Fruit fly (Drosophila melanogaster) whole organism, embryonic: ENCODE results near the gene slf.

Experiments
- Abd-B ChIP-seq: fragments of 200-800 bp; sonication (Bioruptor generic); optimal IDR thresholded peaks from 2 replicates; lab custom pipeline; 2018; ENCODE audit warnings: missing biosample characterization, mild to moderate bottlenecking, missing genetic modification characterization, moderate library complexity
- Bteb2 ChIP-seq: fragments of 200-800 bp; sonication (Bioruptor generic); optimal IDR thresholded peaks from 2 replicates; lab custom pipeline; 2016; ENCODE audit warnings: missing biosample characterization, missing genetic modification characterization
- CG1024 ChIP-seq: fragments of 200-800 bp; sonication (Bioruptor generic); IDR thresholded peaks from 2 replicates; pipeline ENCODE4 v1.3.6; 2022; ENCODE audit warnings: missing biosample characterization, missing genetic modification characterization
- CG10274 ChIP-seq: fragments of 200-800 bp; sonication (Bioruptor generic); optimal IDR thresholded peaks from 3 replicates; lab custom pipeline; 2017; ENCODE audit warnings: missing biosample characterization, mild to moderate bottlenecking, missing genetic modification characterization
- CG10366 ChIP-seq: fragments of 200-800 bp; sonication (Bioruptor generic); IDR thresholded peaks from 2 replicates; pipeline ENCODE4 v1.3.6; 2022; ENCODE audit warnings: missing biosample characterization, missing genetic modification characterization
- CG11085 ChIP-seq: fragments of 200-800 bp; sonication (Bioruptor generic); IDR thresholded peaks from 2 replicates; pipeline ENCODE4 v1.3.6; 2022; ENCODE audit warnings: missing biosample characterization, missing genetic modification characterization
- CG12071 ChIP-seq: fragments of 200-800 bp; sonication (Bioruptor generic); optimal IDR thresholded peaks from 3 replicates; lab custom pipeline; 2018; ENCODE audit warnings: missing biosample characterization, mild to moderate bottlenecking, missing genetic modification characterization
- CG15269 ChIP-seq: fragments of 200-800 bp; sonication (Bioruptor generic); optimal IDR thresholded peaks from 2 replicates; lab custom pipeline; 2018; ENCODE audit warnings: missing biosample characterization, mild to moderate bottlenecking, missing genetic modification characterization, moderate library complexity
- CG15601 ChIP-seq: fragments of 200-800 bp; sonication (Bioruptor generic); optimal IDR thresholded peaks from 3 replicates; lab custom pipeline; 2019; ENCODE audit warnings: missing biosample characterization, mild to moderate bottlenecking, missing genetic modification characterization, moderate library complexity
- CG16863 ChIP-seq: fragments of 200-800 bp; sonication (Bioruptor generic); optimal IDR thresholded peaks from 3 replicates; lab custom pipeline; 2016; ENCODE audit warnings: missing biosample characterization, missing genetic modification characterization
- CG18764 ChIP-seq: fragments of 200-800 bp; sonication (Bioruptor generic); optimal IDR thresholded peaks from 3 replicates; lab custom pipeline; 2016; ENCODE audit warnings: missing biosample characterization, missing genetic modification characterization
- CG31388 ChIP-seq: fragments of 200-800 bp; sonication (Bioruptor generic); optimal IDR thresholded peaks from 2 replicates; lab custom pipeline; 2016; ENCODE audit warnings: missing biosample characterization, missing genetic modification characterization
- CG32772 ChIP-seq: fragments of 200-800 bp; sonication (Bioruptor generic); IDR thresholded peaks from 2 replicates; pipeline ENCODE4 v1.3.6; 2022; ENCODE audit warnings: missing biosample characterization, missing genetic modification characterization
- CG4820 ChIP-seq: fragments of 200-800 bp; sonication (Bioruptor generic); optimal IDR thresholded peaks from 3 replicates; lab custom pipeline; 2016; ENCODE audit warnings: missing biosample characterization, missing genetic modification characterization
- CG6254 ChIP-seq: fragments of 200-800 bp; sonication (Bioruptor generic); optimal IDR thresholded peaks from 3 replicates; lab custom pipeline; 2017; ENCODE audit warnings: mild to moderate bottlenecking, missing biosample characterization, missing genetic modification reagents, missing genetic modification characterization
- CG7271 ChIP-seq: fragments of 200-800 bp; sonication (Bioruptor generic); optimal IDR thresholded peaks from 2 replicates; lab custom pipeline; 2018; ENCODE audit warnings: missing biosample characterization, mild to moderate bottlenecking, missing genetic modification characterization, moderate library complexity
- CG7963 ChIP-seq: fragments of 200-800 bp; sonication (Bioruptor generic); IDR thresholded peaks from 3 replicates; pipeline ENCODE4 v1.3.6; 2022; ENCODE audit warnings: missing biosample characterization, missing genetic modification characterization; ENCODE audit not compliant: partially characterized antibody
- CG8388 ChIP-seq: fragments of 200-800 bp; sonication (Bioruptor generic); optimal IDR thresholded peaks from 2 replicates; lab custom pipeline; 2019; ENCODE audit warnings: missing biosample characterization, mild to moderate bottlenecking, missing genetic modification characterization, moderate library complexity
- E2f1 ChIP-seq: fragments of 200-800 bp; sonication (Bioruptor generic); IDR thresholded peaks from 2 replicates; pipeline ENCODE4 v1.3.6; 2022; ENCODE audit warnings: missing biosample characterization, missing genetic modification characterization
- E2f2 ChIP-seq: fragments of 200-800 bp; sonication (Bioruptor generic); IDR thresholded peaks from 2 replicates; pipeline ENCODE4 v1.3.6; 2022; ENCODE audit warnings: missing biosample characterization, missing genetic modification characterization
- HLHmδ ChIP-seq: fragments of 200-800 bp; sonication (Bioruptor generic); optimal IDR thresholded peaks from 2 replicates; lab custom pipeline; 2018; ENCODE audit warnings: missing biosample characterization, mild to moderate bottlenecking, missing genetic modification characterization, moderate library complexity
- Hmr ChIP-seq: fragments of 200-800 bp; sonication (Bioruptor generic); optimal IDR thresholded peaks from 3 replicates; lab custom pipeline; 2017; ENCODE audit warnings: mild to moderate bottlenecking, missing biosample characterization, missing genetic modification reagents, missing genetic modification characterization
- Jarid2 ChIP-seq: fragments of 200-800 bp; sonication (Bioruptor generic); optimal IDR thresholded peaks from 3 replicates; lab custom pipeline; 2017; ENCODE audit warnings: mild to moderate bottlenecking, missing biosample characterization, missing genetic modification reagents, missing genetic modification characterization
- Lim3 ChIP-seq: fragments of 200-800 bp; sonication (Bioruptor generic); IDR thresholded peaks from 2 replicates; pipeline ENCODE4 v1.3.6; 2022; ENCODE audit warnings: missing biosample characterization, missing genetic modification characterization
- Meics ChIP-seq: fragments of 200-800 bp; sonication (Bioruptor generic); optimal IDR thresholded peaks from 2 replicates; lab custom pipeline; 2017; ENCODE audit warnings: missing biosample characterization, mild to moderate bottlenecking, missing genetic modification characterization
- PHDP ChIP-seq: fragments of 200-800 bp; sonication (Bioruptor generic); optimal IDR thresholded peaks from 3 replicates; lab custom pipeline; 2018; ENCODE audit warnings: missing biosample characterization, mild to moderate bottlenecking, missing genetic modification characterization, moderate library complexity
- Pdp1 ChIP-seq, 2 experiments: fragments of 200-800 bp; sonication (Bioruptor generic); optimal IDR thresholded peaks; 3 replicates each; lab custom pipeline; 2016; ENCODE audit warnings: missing biosample characterization in 2 of 2, missing genetic modification characterization in 2 of 2, mild to moderate bottlenecking in 1 of 2, moderate library complexity in 1 of 2
- Rx ChIP-seq: fragments of 200-800 bp; sonication (Bioruptor generic); IDR thresholded peaks from 2 replicates; pipeline ENCODE4 v1.3.6; 2022; ENCODE audit warnings: missing biosample characterization, missing genetic modification characterization
- Sry-δ ChIP-seq: fragments of 200-800 bp; sonication (Bioruptor generic); optimal IDR thresholded peaks from 2 replicates; lab custom pipeline; 2016; ENCODE audit warnings: missing biosample characterization, missing genetic modification characterization
- Ssrp ChIP-seq: fragments of 200-800 bp; sonication (Bioruptor generic); optimal IDR thresholded peaks from 2 replicates; lab custom pipeline; 2018; ENCODE audit warnings: missing biosample characterization, mild to moderate bottlenecking, missing genetic modification characterization, moderate library complexity
- Xbp1 ChIP-seq: fragments of 200-800 bp; sonication (Bioruptor generic); optimal IDR thresholded peaks from 3 replicates; lab custom pipeline; 2016; ENCODE audit warnings: missing biosample characterization, mild to moderate bottlenecking, missing genetic modification characterization
- ac ChIP-seq: fragments of 200-800 bp; sonication (Bioruptor generic); optimal IDR thresholded peaks from 3 replicates; lab custom pipeline; 2017; ENCODE audit warnings: missing biosample characterization, mild to moderate bottlenecking, missing genetic modification characterization
- cad ChIP-seq: fragments of >200 bp; optimal IDR thresholded peaks from 2 replicates; lab custom pipeline; 2017; ENCODE audit warnings: missing biosample characterization, missing genetic modification characterization
- caup ChIP-seq: fragments of 200-800 bp; sonication (Bioruptor generic); optimal IDR thresholded peaks from 3 replicates; lab custom pipeline; 2017; ENCODE audit warnings: missing biosample characterization, mild to moderate bottlenecking, missing genetic modification characterization, moderate library complexity; ENCODE audit not compliant: severe bottlenecking
- chn ChIP-seq: fragments of 200-800 bp; sonication (Bioruptor generic); optimal IDR thresholded peaks from 2 replicates; lab custom pipeline; 2016; ENCODE audit warnings: missing biosample characterization, missing genetic modification characterization
- fu2 ChIP-seq: fragments of 200-800 bp; sonication (Bioruptor generic); optimal IDR thresholded peaks from 2 replicates; lab custom pipeline; 2016; ENCODE audit warnings: missing biosample characterization, missing genetic modification characterization
- gfzf ChIP-seq: fragments of 200-800 bp; sonication (Bioruptor generic); optimal IDR thresholded peaks from 2 replicates; lab custom pipeline; 2016; ENCODE audit warnings: missing biosample characterization, mild to moderate bottlenecking, missing genetic modification characterization, moderate library complexity
- hbn ChIP-seq: fragments of 200-800 bp; sonication (Bioruptor generic); IDR thresholded peaks from 2 replicates; pipeline ENCODE4 v1.3.6; 2022; ENCODE audit warnings: missing biosample characterization, missing genetic modification characterization; ENCODE audit not compliant: partially characterized antibody
- hth ChIP-seq: fragments of >200 bp; optimal IDR thresholded peaks from 2 replicates; lab custom pipeline; 2017; ENCODE audit warnings: inconsistent platforms
- inv ChIP-seq: fragments of 200-800 bp; sonication (Bioruptor generic); IDR thresholded peaks from 2 replicates; pipeline ENCODE4 v1.3.6; 2022; ENCODE audit warnings: missing biosample characterization, missing genetic modification characterization; ENCODE audit not compliant: partially characterized antibody
- lov ChIP-seq, 2 experiments: fragments of 200-800 bp in 1 of 2; fragments of >200 bp in 1 of 2; sonication (Bioruptor generic) in 1 of 2; IDR thresholded peaks in 1 of 2; optimal IDR thresholded peaks in 1 of 2; 2 replicates in 1 of 2; 3 replicates in 1 of 2; pipeline versions ENCODE4 v1.3.6 to Lab custom; 2017 to 2022; ENCODE audit warnings: missing biosample characterization in 1 of 2, missing genetic modification characterization in 1 of 2
- mam ChIP-seq: fragments of 200-800 bp; sonication (Bioruptor generic); optimal IDR thresholded peaks from 3 replicates; lab custom pipeline; 2016; ENCODE audit warnings: missing biosample characterization, missing genetic modification characterization
- sens ChIP-seq: fragments of 200-800 bp; sonication (Bioruptor generic); peaks from one replicate; lab custom pipeline; 2016; ENCODE audit warnings: missing biosample characterization, missing genetic modification characterization
- tgo ChIP-seq: fragments of 200-800 bp; sonication (Bioruptor generic); IDR thresholded peaks from 3 replicates; pipeline ENCODE4 v1.3.6; 2022; ENCODE audit warnings: missing biosample characterization, missing genetic modification characterization
- wek ChIP-seq: fragments of 200-800 bp; sonication (Bioruptor generic); optimal IDR thresholded peaks from 3 replicates; lab custom pipeline; 2018; ENCODE audit warnings: missing biosample characterization, mild to moderate bottlenecking, missing genetic modification characterization, moderate library complexity

slf gene

DNA sequence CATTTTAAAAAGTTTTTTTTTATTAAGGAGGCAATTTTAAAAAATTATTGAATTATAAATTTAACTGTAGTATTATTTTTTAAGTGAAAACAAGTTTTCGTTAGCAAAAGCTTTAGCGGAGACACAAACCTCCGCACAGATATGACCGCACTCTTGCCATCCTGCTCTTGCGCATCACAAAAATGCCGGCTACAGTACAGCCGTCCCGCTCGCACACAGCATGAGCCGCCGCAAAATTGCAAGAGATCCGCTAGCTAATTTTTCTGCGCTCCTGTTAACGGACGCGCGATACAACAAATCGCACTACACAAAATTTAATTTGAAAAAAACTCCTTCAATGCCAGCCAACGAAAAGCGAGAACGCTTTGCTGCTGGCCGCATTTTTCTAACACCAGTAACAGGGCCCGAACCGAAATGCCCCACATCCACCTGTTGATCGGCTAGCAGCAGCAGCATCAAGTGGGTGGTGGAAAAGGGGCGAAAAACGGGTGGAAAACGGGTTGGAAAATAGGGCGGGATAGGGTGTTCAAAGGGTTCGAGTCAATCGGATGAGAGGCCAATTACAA is 8.4 kb upstream of the slf start (continued):
- TF ChIP-seq HLHmδ = peak; percentile 28
- peak; percentile 65 for TF ChIP-seq Jarid2 (GFP tag; lab: Kevin White, UChicago)
- peak; percentile 58 for TF ChIP-seq CG15269 (tag; lab: Kevin White, UChicago)
- peak in 1 of 2 experiments; percentile 33 for TF ChIP-seq Pdp1 (GFP tag; optimal IDR thresholded peaks at IDR 0.05; lab: Kevin White, UChicago)
- TF ChIP-seq Xbp1 = peak; percentile 43
- TF ChIP-seq CG6254 = peak; percentile 51
- peak; percentile 67 for TF ChIP-seq CG15601
- TF ChIP-seq CG18764 = no peak
- no peak for TF ChIP-seq hth (lab: Kevin White, UChicago)
- TF ChIP-seq ac (GFP tag; lab: Kevin White, UChicago) = no peak
- no peak for TF ChIP-seq Rx (GFP tag; lab: Robert Waterston, UW)
- TF ChIP-seq Abd-B = no peak
- TF ChIP-seq Sry-δ (GFP tag; lab: Kevin White, UChicago) = no peak
- no peak for TF ChIP-seq fu2 (GFP tag; lab: Kevin White, UChicago)
- TF ChIP-seq Hmr (GFP tag; lab: Kevin White, UChicago) = peak; percentile 95
- TF ChIP-seq E2f1 (GFP tag; lab: Robert Waterston, UW) = peak; percentile 57; the same call in 1 of the 2 replicates
- peak; percentile 54 for TF ChIP-seq E2f2 (GFP tag; lab: Robert Waterston, UW)
- TF ChIP-seq mam (GFP tag; lab: Kevin White, UChicago) = no peak
- TF ChIP-seq CG7963 = 0 out of 3 replicates have a peak, but pooled peaks have one; percentile 5
- TF ChIP-seq CG31388 (GFP tag; lab: Kevin White, UChicago) = no peak
- no peak; the same call in 1 of the 2 replicates for TF ChIP-seq CG1024
- peak; percentile 21 for TF ChIP-seq Bteb2 (GFP tag; lab: Kevin White, UChicago)
- peak; percentile 71 for TF ChIP-seq CG32772 (GFP tag; lab: Robert Waterston, UW)
- TF ChIP-seq PHDP (tag; lab: Kevin White, UChicago) = peak; percentile 72
- TF ChIP-seq Lim3 (GFP tag; lab: Robert Waterston, UW) = no peak
- TF ChIP-seq CG10366 (GFP tag; lab: Robert Waterston, UW) = peak; percentile 13; the same call in 1 of the 2 replicates
- peak; percentile 85 for TF ChIP-seq chn (GFP tag; lab: Kevin White, UChicago)
- no peak for TF ChIP-seq inv (GFP tag; lab: Robert Waterston, UW)
- no peak for TF ChIP-seq CG10274 (GFP tag; lab: Kevin White, UChicago)
- TF ChIP-seq tgo (GFP tag; lab: Robert Waterston, UW) = peak; percentile 28; the same call in 1 of the 3 replicates
- peak; percentile 65 for TF ChIP-seq caup (GFP tag; lab: Kevin White, UChicago)
- TF ChIP-seq CG7271 (tag; lab: Kevin White, UChicago) = no peak
- peak; percentile 25 for TF ChIP-seq Ssrp (tag; lab: Kevin White, UChicago)
- TF ChIP-seq CG16863 (GFP tag; lab: Kevin White, UChicago) = no peak
- TF ChIP-seq wek (GFP tag; lab: Kevin White, UChicago) = no peak
- TF ChIP-seq CG8388 (GFP tag; lab: Kevin White, UChicago) = peak; percentile 40
- TF ChIP-seq lov (optimal IDR thresholded peaks at IDR 0.05; lab: Kevin White, UChicago) = no peak
- no peak for TF ChIP-seq lov (GFP tag; IDR thresholded peaks at IDR 0.05; lab: Robert Waterston, UW)
- TF ChIP-seq CG4820 (GFP tag; lab: Kevin White, UChicago) = no peak
- 0 out of 2 replicates have a peak, but pooled peaks have one; percentile 31 for TF ChIP-seq hbn (GFP tag; lab: Robert Waterston, UW)
- TF ChIP-seq cad (GFP tag; lab: Kevin White, UChicago) = no peak
- no peak for TF ChIP-seq gfzf (GFP tag; lab: Kevin White, UChicago)
- peak; percentile 21 for TF ChIP-seq Meics (GFP tag; lab: Kevin White, UChicago)
- TF ChIP-seq CG11085 (GFP tag; lab: Robert Waterston, UW) = no peak; the same call in 1 of the 2 replicates
- TF ChIP-seq sens (GFP tag; lab: Kevin White, UChicago) = peak; percentile 62
- no peak for TF ChIP-seq CG12071
- TF ChIP-seq, all 482 proteins: peak for 222
